Fruit fly (Drosophila melanogaster): ENCODE data around the gene mTerf5.

dm6 chr3R:18195295-18195694, 28.2 kb downstream of the mTerf5 start:
- TF ChIP-seq CG11294 (GFP tag; IDR thresholded peaks at IDR 0.05) (no peak), Gug (GFP tag; IDR thresholded peaks at IDR 0.05) (no peak), CG16779 (tag; optimal IDR thresholded peaks at IDR 0.05) (no peak)

Data from whole organism, prepupa.